Fruit fly (Drosophila melanogaster): ENCODE measurements around the gene CG4270.

The CG4270 gene

DNA sequence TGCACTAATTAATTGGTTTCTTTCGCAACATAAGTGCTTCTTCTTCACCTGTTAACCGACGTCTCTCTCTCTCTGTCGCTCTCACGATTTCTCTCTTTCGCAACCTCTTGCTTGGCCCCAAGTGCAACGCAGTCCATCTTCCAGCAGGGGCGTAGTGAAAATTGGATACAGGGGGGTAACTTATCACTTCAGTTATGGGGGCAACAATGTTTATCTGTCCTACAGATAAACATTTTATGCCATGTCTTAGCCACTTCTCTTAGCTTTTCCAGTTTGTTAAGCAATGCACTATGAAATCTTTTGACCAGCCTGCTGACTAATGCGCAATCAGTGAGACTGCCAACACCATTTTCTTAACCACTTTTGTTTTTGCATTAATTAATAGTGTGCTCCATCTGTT lies 35.9 kb upstream of the CG4270 start (continued):
- peak; percentile 75 for TF ChIP-seq Gug (GFP tag; IDR thresholded peaks at IDR 0.05)
- TF ChIP-seq CG7368 (GFP tag; optimal IDR thresholded peaks at IDR 0.05), result peak; percentile 83
- peak; percentile 87 for TF ChIP-seq CG6163 (GFP tag; IDR thresholded peaks at IDR 0.05)
- peak; percentile 66 for TF ChIP-seq CG3032 (tag; optimal IDR thresholded peaks at IDR 0.05)
- peak; percentile 80 for TF ChIP-seq CG32006 (GFP tag; optimal IDR thresholded peaks at IDR 0.05)
- TF ChIP-seq Eip75B (GFP tag; optimal IDR thresholded peaks at IDR 0.05), result peak; percentile 76
- TF ChIP-seq CG11762 (GFP tag; optimal IDR thresholded peaks at IDR 0.05; ENCODE audit: insufficient read depth), result peak; percentile 62
- peak; percentile 80 for TF ChIP-seq CG8632 (GFP tag; optimal IDR thresholded peaks at IDR 0.05)
- peak; percentile 65 for TF ChIP-seq vri (GFP tag; optimal IDR thresholded peaks at IDR 0.05)
- peak; percentile 89 for TF ChIP-seq eg (GFP tag; IDR thresholded peaks at IDR 0.05)
- TF ChIP-seq Sox102F (GFP tag; optimal IDR thresholded peaks at IDR 0.05), result peak; percentile 83
- peak; percentile 58 for TF ChIP-seq spab (GFP tag; optimal IDR thresholded peaks at IDR 0.05)
- peak; percentile 30 for TF ChIP-seq Blimp-1 (GFP tag; optimal IDR thresholded peaks at IDR 0.05)
- peak; percentile 81 for TF ChIP-seq CG6792 (GFP tag; optimal IDR thresholded peaks at IDR 0.05)
- TF ChIP-seq CG11294 (GFP tag; IDR thresholded peaks at IDR 0.05), result peak; percentile 70
- peak; percentile 85 for TF ChIP-seq Sox14 (GFP tag; optimal IDR thresholded peaks at IDR 0.05)
- peak; percentile 81 for TF ChIP-seq Met (GFP tag; optimal IDR thresholded peaks at IDR 0.05)
- TF ChIP-seq CG10669 (GFP tag; optimal IDR thresholded peaks at IDR 0.05), result peak; percentile 71
- TF ChIP-seq svp (GFP tag), result peak; percentile 94
- peak; percentile 78 for TF ChIP-seq acj6 (GFP tag; optimal IDR thresholded peaks at IDR 0.05)
- TF ChIP-seq CG1621 (tag; optimal IDR thresholded peaks at IDR 0.05), result peak; percentile 63
- TF ChIP-seq Hr38 (GFP tag; optimal IDR thresholded peaks at IDR 0.05), result no peak
- peak; percentile 87 for TF ChIP-seq esn (GFP tag; optimal IDR thresholded peaks at IDR 0.05)
- peak in 1 of 2 experiments; percentile 50 for TF ChIP-seq salr (GFP tag; optimal IDR thresholded peaks at IDR 0.05)
- TF ChIP-seq lz (GFP tag; optimal IDR thresholded peaks at IDR 0.05), result peak; percentile 70
- peak; percentile 86 for TF ChIP-seq pdm3 (GFP tag; optimal IDR thresholded peaks at IDR 0.05)
- TF ChIP-seq cyc (GFP tag; optimal IDR thresholded peaks at IDR 0.05), result peak; percentile 69
- TF ChIP-seq CG34406 (GFP tag; optimal IDR thresholded peaks at IDR 0.05), result peak; percentile 80
- TF ChIP-seq CG6276 (GFP tag; optimal IDR thresholded peaks at IDR 0.05), result peak; percentile 72
- TF ChIP-seq CG15336 (GFP tag; IDR thresholded peaks at IDR 0.05), result peak; percentile 87
- no peak for TF ChIP-seq CG4318 (GFP tag; optimal IDR thresholded peaks at IDR 0.05)
- TF ChIP-seq fkh (GFP tag; optimal IDR thresholded peaks at IDR 0.05), result no peak
- TF ChIP-seq CG31627 (GFP tag; optimal IDR thresholded peaks at IDR 0.05), result peak; percentile 83
- TF ChIP-seq achi (GFP tag; optimal IDR thresholded peaks at IDR 0.05), result peak; percentile 74
- peak; percentile 68 for TF ChIP-seq Ets21C (GFP tag; optimal IDR thresholded peaks at IDR 0.05)

DNA sequence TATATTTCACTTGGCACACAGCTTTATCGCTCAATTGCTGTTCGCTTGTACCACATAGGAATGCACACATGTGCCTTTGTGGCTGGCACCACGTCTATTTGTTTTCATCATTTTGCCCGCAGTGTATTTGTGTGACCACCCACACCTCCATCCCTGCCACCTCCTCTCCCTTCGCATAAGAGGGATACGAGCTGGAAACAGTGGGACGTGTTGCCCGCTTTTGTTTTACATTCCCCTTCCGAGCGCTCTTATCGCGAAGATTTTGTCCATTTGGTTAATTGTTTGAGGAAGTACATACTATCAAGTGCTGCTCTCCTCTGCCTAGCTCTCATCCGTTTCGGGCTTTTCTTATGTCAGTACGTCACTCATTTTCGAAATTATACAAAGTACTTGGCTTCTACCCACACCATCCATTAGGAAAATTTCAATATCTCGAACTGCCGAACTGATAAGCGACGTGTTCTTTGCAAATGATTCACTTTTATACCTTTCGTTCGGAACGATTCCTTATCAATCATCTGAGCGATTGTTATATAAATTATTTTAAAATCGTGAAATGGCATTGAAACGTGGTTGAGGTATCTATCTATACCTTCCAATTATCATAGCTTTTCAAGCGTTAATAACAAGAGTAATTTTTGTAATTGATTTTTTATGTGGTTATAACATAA lies 34.9 kb upstream of the CG4270 start:
- TF ChIP-seq Sox14 (GFP tag; optimal IDR thresholded peaks at IDR 0.05) (peak; percentile 60), fd59A (GFP tag; optimal IDR thresholded peaks at IDR 0.05) (no peak), CG16779 (tag; optimal IDR thresholded peaks at IDR 0.05) (no peak), Eip78C (GFP tag) (peak; percentile 37), vri (GFP tag; optimal IDR thresholded peaks at IDR 0.05) (peak; percentile 81), CG6276 (GFP tag; optimal IDR thresholded peaks at IDR 0.05) (no peak), CG1621 (tag; optimal IDR thresholded peaks at IDR 0.05) (no peak), cyc (GFP tag; optimal IDR thresholded peaks at IDR 0.05) (no peak), CG6808 (GFP tag; optimal IDR thresholded peaks at IDR 0.05) (no peak), CG9139 (GFP tag; optimal IDR thresholded peaks at IDR 0.05) (no peak), CG3919 (GFP tag; optimal IDR thresholded peaks at IDR 0.05) (no peak), Ets96B (tag; optimal IDR thresholded peaks at IDR 0.05) (no peak), fkh (GFP tag; optimal IDR thresholded peaks at IDR 0.05) (peak; percentile 58), Eip93F (GFP tag; optimal IDR thresholded peaks at IDR 0.05) (peak; percentile 52), CG15336 (GFP tag; IDR thresholded peaks at IDR 0.05) (0 out of 2 replicates have a peak, but pooled peaks have one; percentile 16), svp (GFP tag) (peak; percentile 71), Met (GFP tag; optimal IDR thresholded peaks at IDR 0.05) (no peak), achi (GFP tag; optimal IDR thresholded peaks at IDR 0.05) (no peak), Hr39 (GFP tag; optimal IDR thresholded peaks at IDR 0.05) (no peak), lz (GFP tag; optimal IDR thresholded peaks at IDR 0.05) (no peak), OdsH (GFP tag; optimal IDR thresholded peaks at IDR 0.05) (no peak), acj6 (GFP tag; optimal IDR thresholded peaks at IDR 0.05) (no peak), net (GFP tag; optimal IDR thresholded peaks at IDR 0.05) (no peak), Hr38 (GFP tag; optimal IDR thresholded peaks at IDR 0.05) (no peak)

Measured in whole organism, prepupa.